Worm (Caenorhabditis elegans): ENCODE measurements around the gene sre-38.

The sre-38 gene

ce11 chrII:12491936-12492335, 34.6 kb downstream of the sre-38 start, which contains the start of gene srz-6:
TSS of gene srz-6 (plus strand) at chrII:12492236.
- TF ChIP-seq zag-1 (tag; optimal IDR thresholded peaks at IDR 0.05), result no peak
- no peak for TF ChIP-seq gmeb-1 (tag; optimal IDR thresholded peaks at IDR 0.05)
- no peak for TF ChIP-seq aly-2 (tag; optimal IDR thresholded peaks at IDR 0.05)
- TF ChIP-seq F13H6.1 (tag; optimal IDR thresholded peaks at IDR 0.05), result no peak
- no peak for TF ChIP-seq mdl-1 (tag; optimal IDR thresholded peaks at IDR 0.05)
- no peak for TF ChIP-seq mbf-1 (tag; optimal IDR thresholded peaks at IDR 0.05)
- TF ChIP-seq lin-13 (GFP tag; optimal IDR thresholded peaks at IDR 0.05), result no peak
- no peak for TF ChIP-seq ztf-1 (GFP tag; conservative IDR thresholded peaks at IDR 0.05)
- no peak for TF ChIP-seq unc-39 (tag; optimal IDR thresholded peaks at IDR 0.05)
- TF ChIP-seq lin-11 (tag; optimal IDR thresholded peaks at IDR 0.05), result no peak
- no peak for TF ChIP-seq nhr-6 (tag; optimal IDR thresholded peaks at IDR 0.05)
- no peak for TF ChIP-seq ama-1 (optimal IDR thresholded peaks at IDR 0.05)
- TF ChIP-seq sem-4 (tag; optimal IDR thresholded peaks at IDR 0.05), result no peak
- no peak for TF ChIP-seq nhr-25 (tag; optimal IDR thresholded peaks at IDR 0.05)
- TF ChIP-seq nhr-11 (tag; optimal IDR thresholded peaks at IDR 0.05), result no peak
- TF ChIP-seq nhr-237 (tag; optimal IDR thresholded peaks at IDR 0.05), result no peak

- no peak for TF ChIP-seq mab-5 (tag; optimal IDR thresholded peaks at IDR 0.05)
- TF ChIP-seq nhr-6 (tag; optimal IDR thresholded peaks at IDR 0.05), result no peak
- TF ChIP-seq blmp-1 (tag; optimal IDR thresholded peaks at IDR 0.05; ENCODE audit: insufficient read depth), result no peak
- no peak for TF ChIP-seq nhr-10 (tag; optimal IDR thresholded peaks at IDR 0.05)
- no peak for TF ChIP-seq nhr-237 (tag; optimal IDR thresholded peaks at IDR 0.05)
Observed at ce11 chrII:12494067-12494477, 36.7 kb downstream of the sre-38 start.

- peak; percentile 8 for TF ChIP-seq nhr-11 (tag; optimal IDR thresholded peaks at IDR 0.05)
- TF ChIP-seq nhr-10 (tag; optimal IDR thresholded peaks at IDR 0.05), result no peak
- no peak for TF ChIP-seq unc-39 (tag; optimal IDR thresholded peaks at IDR 0.05)
- no peak for TF ChIP-seq mdl-1 (tag; optimal IDR thresholded peaks at IDR 0.05)
- no peak for TF ChIP-seq mab-5 (tag; optimal IDR thresholded peaks at IDR 0.05)
- no peak for TF ChIP-seq ztf-1 (GFP tag; conservative IDR thresholded peaks at IDR 0.05)
- peak; percentile 67 for TF ChIP-seq F13H6.1 (tag; optimal IDR thresholded peaks at IDR 0.05)
- TF ChIP-seq nhr-21 (tag; optimal IDR thresholded peaks at IDR 0.05), result peak; percentile 60
- TF ChIP-seq crh-2 (tag; optimal IDR thresholded peaks at IDR 0.05), result peak; percentile 60
- TF ChIP-seq gmeb-1 (tag; optimal IDR thresholded peaks at IDR 0.05), result peak; percentile 69
- TF ChIP-seq lin-39 (tag; optimal IDR thresholded peaks at IDR 0.05), result no peak
- TF ChIP-seq Y55F3AM.14 (GFP tag; optimal IDR thresholded peaks at IDR 0.05), result peak; percentile 54
- TF ChIP-seq ztf-11 (tag; optimal IDR thresholded peaks at IDR 0.05), result no peak
- no peak for TF ChIP-seq dmd-4 (tag; optimal IDR thresholded peaks at IDR 0.05)
- TF ChIP-seq nhr-237 (tag; optimal IDR thresholded peaks at IDR 0.05), result no peak
- TF ChIP-seq mbf-1 (tag; optimal IDR thresholded peaks at IDR 0.05), result no peak
- TF ChIP-seq lsy-2 (tag; optimal IDR thresholded peaks at IDR 0.05), result peak; percentile 68 to 70
- no peak for TF ChIP-seq nhr-77 (tag; optimal IDR thresholded peaks at IDR 0.05)
- no peak for TF ChIP-seq elt-3 (tag; optimal IDR thresholded peaks at IDR 0.05)
- peak; percentile 75 for TF ChIP-seq nhr-129 (tag; optimal IDR thresholded peaks at IDR 0.05)
- TF ChIP-seq fos-1 (tag; optimal IDR thresholded peaks at IDR 0.05), result peak; percentile 49
- TF ChIP-seq aly-2 (tag; optimal IDR thresholded peaks at IDR 0.05), result no peak
- peak; percentile 53 for TF ChIP-seq egl-27 (tag; optimal IDR thresholded peaks at IDR 0.05)
- no peak for TF ChIP-seq ztf-4 (tag; optimal IDR thresholded peaks at IDR 0.05)
- no peak for TF ChIP-seq ZK546.5 (tag; optimal IDR thresholded peaks at IDR 0.05)
- peak; percentile 71 for TF ChIP-seq unc-55 (GFP tag; optimal IDR thresholded peaks at IDR 0.05)
- peak; percentile 46 for TF ChIP-seq sem-4 (tag; optimal IDR thresholded peaks at IDR 0.05)
- TF ChIP-seq alr-1 (tag; optimal IDR thresholded peaks at IDR 0.05), result no peak
- no peak for TF ChIP-seq unc-62 (GFP tag; optimal IDR thresholded peaks at IDR 0.05)
- TF ChIP-seq sma-3 (GFP tag; optimal IDR thresholded peaks at IDR 0.05), result peak; percentile 65
- no peak for TF ChIP-seq ama-1 (optimal IDR thresholded peaks at IDR 0.05)
- no peak for TF ChIP-seq skn-1 (tag; optimal IDR thresholded peaks at IDR 0.05)
- TF ChIP-seq C34F6.9 (tag; optimal IDR thresholded peaks at IDR 0.05), result peak; percentile 56
- TF ChIP-seq nhr-23 (tag; optimal IDR thresholded peaks at IDR 0.05), result no peak
- TF ChIP-seq nhr-6 (tag; optimal IDR thresholded peaks at IDR 0.05), result peak; percentile 47
- TF ChIP-seq ceh-16 (tag; optimal IDR thresholded peaks at IDR 0.05), result no peak
- no peak for TF ChIP-seq R02D3.7 (tag; optimal IDR thresholded peaks at IDR 0.05)
- peak; percentile 69 for TF ChIP-seq lin-11 (tag; optimal IDR thresholded peaks at IDR 0.05)
- no peak for TF ChIP-seq nhr-12 (tag; optimal IDR thresholded peaks at IDR 0.05)
- TF ChIP-seq snpc-4 (tag; optimal IDR thresholded peaks at IDR 0.05), result peak; percentile 92
- no peak for TF ChIP-seq zag-1 (tag; optimal IDR thresholded peaks at IDR 0.05)
- TF ChIP-seq lin-13 (GFP tag; optimal IDR thresholded peaks at IDR 0.05), result no peak
- TF ChIP-seq elt-1 (tag; optimal IDR thresholded peaks at IDR 0.05), result no peak
- no peak for TF ChIP-seq ceh-82 (tag; optimal IDR thresholded peaks at IDR 0.05)
- TF ChIP-seq peb-1 (tag; optimal IDR thresholded peaks at IDR 0.05), result no peak
- no peak for TF ChIP-seq nhr-25 (tag; optimal IDR thresholded peaks at IDR 0.05)
- TF ChIP-seq blmp-1 (tag; optimal IDR thresholded peaks at IDR 0.05; ENCODE audit: insufficient read depth), result no peak
Observed at ce11 chrII:12494556-12495131, 37.3 kb downstream of the sre-38 start, which contains the start of gene col-85. TSS of gene col-85 (minus strand) at chrII:12495095.

Data from whole organism, L2 larva.